Fruit fly (Drosophila melanogaster) whole organism, embryonic: Measurements from ENCODE around the gene Wnt6.

Experiments
- Adf1 ChIP-seq: fragments of 200-800 bp; sonication (Bioruptor generic); IDR thresholded peaks from 2 replicates; pipeline ENCODE4 v1.3.6; 2022; ENCODE audit warnings: missing biosample characterization, missing genetic modification characterization
- CG12155 ChIP-seq: fragments of 200-800 bp; sonication (Bioruptor generic); optimal IDR thresholded peaks from 3 replicates; lab custom pipeline; 2016; ENCODE audit warnings: missing biosample characterization, missing genetic modification characterization
- CG1529 ChIP-seq: fragments of 200-800 bp; sonication (Bioruptor generic); optimal IDR thresholded peaks from 3 replicates; lab custom pipeline; 2018; ENCODE audit warnings: missing biosample characterization, missing genetic modification characterization
- CG1603 ChIP-seq: fragments of 200-800 bp; sonication (Bioruptor generic); optimal IDR thresholded peaks from 2 replicates; lab custom pipeline; 2019; ENCODE audit warnings: missing biosample characterization, mild to moderate bottlenecking, missing genetic modification characterization, moderate library complexity
- CG3726 ChIP-seq: fragments of 200-800 bp; sonication (Bioruptor generic); IDR thresholded peaks from 3 replicates; pipeline ENCODE4, ENCODE4 v1.3.6; 2022; ENCODE audit warnings: missing biosample characterization, missing genetic modification characterization
- CG7987 ChIP-seq: fragments of 200-800 bp; sonication (Bioruptor generic); optimal IDR thresholded peaks from 2 replicates; lab custom pipeline; 2018; ENCODE audit warnings: missing biosample characterization, mild to moderate bottlenecking, missing genetic modification characterization, moderate library complexity
- cg ChIP-seq: fragments of 200-800 bp; sonication (Bioruptor generic); optimal IDR thresholded peaks from 3 replicates; lab custom pipeline; 2019; ENCODE audit warnings: missing biosample characterization, mild to moderate bottlenecking, missing genetic modification characterization, moderate library complexity
- crc ChIP-seq: fragments of 200-800 bp; sonication (Bioruptor generic); optimal IDR thresholded peaks from 2 replicates; lab custom pipeline; 2016; ENCODE audit warnings: missing biosample characterization, missing genetic modification characterization

dm6 chr2L:7340139-7340538, 6.6 kb downstream of the Wnt6 start:
- no peak for TF ChIP-seq CG1529 (GFP tag; lab: Kevin White, UChicago)
- no peak for TF ChIP-seq CG1603 (tag; lab: Kevin White, UChicago)
- TF ChIP-seq crc (GFP tag; lab: Kevin White, UChicago) = no peak
- TF ChIP-seq CG12155 (GFP tag; lab: Kevin White, UChicago) = no peak
- TF ChIP-seq Adf1 = no peak
- TF ChIP-seq cg (GFP tag; lab: Kevin White, UChicago) = peak; percentile 62
- no peak for TF ChIP-seq CG3726 (GFP tag; lab: Robert Waterston, UW)
- TF ChIP-seq CG7987 (GFP tag; lab: Kevin White, UChicago) = no peak
